Worm (Caenorhabditis elegans): ENCODE results near the gene cec-4.
A peak's percentile ranks its signal among the peaks of the same experiment; 100 is the strongest.

cec-4 gene

DNA sequence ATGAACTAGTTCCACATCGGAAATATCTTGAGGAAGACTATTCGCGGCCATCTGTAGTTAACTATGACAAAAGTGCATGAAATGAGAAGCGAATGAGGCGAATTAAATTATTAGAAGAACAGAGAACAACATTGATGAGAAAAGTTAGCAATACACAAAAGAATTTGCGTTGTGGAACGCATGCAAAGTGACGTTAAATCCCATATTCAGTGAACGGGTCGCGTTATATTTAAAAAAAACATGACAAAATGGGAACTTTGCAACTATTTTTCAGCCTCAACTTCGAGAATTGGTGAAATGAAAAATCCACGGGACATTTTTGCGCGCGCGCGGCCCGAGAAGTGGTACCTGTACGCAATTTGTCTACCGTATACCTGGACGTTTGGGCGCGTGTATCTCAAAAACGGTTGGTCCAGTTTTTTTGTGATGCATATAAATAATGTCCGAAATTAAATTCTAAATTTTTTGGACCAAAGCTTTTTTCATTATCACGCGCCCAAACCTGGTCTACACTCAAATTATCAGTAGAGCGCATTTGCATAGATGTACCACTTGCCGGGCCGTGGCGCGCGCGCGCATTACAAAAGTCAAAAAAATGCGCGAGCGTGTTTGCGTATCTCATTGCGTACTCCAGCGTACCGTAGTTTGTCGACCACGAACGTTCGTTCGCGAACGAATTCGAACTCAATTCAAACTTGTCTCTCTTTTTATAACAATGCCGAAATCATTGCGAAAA, 27.5 kb upstream of the cec-4 start, which contains the start of the genes cdd-2 and oef-1 (continued):
- TF ChIP-seq C17E4.6 (GFP tag; IDR thresholded peaks at IDR 0.05) (peak; percentile 78; the same call in 1 of the 2 replicates), somi-1 (GFP tag; optimal IDR thresholded peaks at IDR 0.05) (no peak), Y79H2A.3 (GFP tag; conservative IDR thresholded peaks at IDR 0.05) (peak; percentile 94), hlh-26 (GFP tag; conservative IDR thresholded peaks at IDR 0.05) (no peak), ztf-18 (tag; optimal IDR thresholded peaks at IDR 0.05) (peak; percentile 45), ztf-28 (GFP tag; IDR thresholded peaks at IDR 0.05) (peak; percentile 96), rcor-1 (GFP tag; IDR thresholded peaks at IDR 0.05) (peak; percentile 84), lag-1 (GFP tag; IDR thresholded peaks at IDR 0.05) (no peak), snpc-3.4 (tag; optimal IDR thresholded peaks at IDR 0.05) (peak; percentile 29)

ce11 chrIV:7549844-7550243, 25.7 kb upstream of the cec-4 start:
- TF ChIP-seq let-526 (GFP tag; IDR thresholded peaks at IDR 0.05) (peak; percentile 64; the same call in 1 of the 2 replicates), attf-5 (GFP tag; optimal IDR thresholded peaks at IDR 0.05) (peak; percentile 58), nhr-90 (tag; optimal IDR thresholded peaks at IDR 0.05) (peak; percentile 41), hmg-20 (GFP tag; IDR thresholded peaks at IDR 0.05) (no peak), lin-26 (GFP tag; IDR thresholded peaks at IDR 0.05) (peak; percentile 43), madf-10 (tag; optimal IDR thresholded peaks at IDR 0.05) (peak; percentile 18), let-607 (tag; optimal IDR thresholded peaks at IDR 0.05) (peak; percentile 89 to 96), bed-1 (GFP tag; IDR thresholded peaks at IDR 0.05) (no peak), ceh-27 (GFP tag; optimal IDR thresholded peaks at IDR 0.05) (peak; percentile 71), zfh-2 (GFP tag; conservative IDR thresholded peaks at IDR 0.05) (peak; percentile 68; the same call in 1 of the 2 replicates), madf-6 (GFP tag; IDR thresholded peaks at IDR 0.05) (peak; percentile 31; the same call in 1 of the 2 replicates), F39B2.1 (GFP tag; IDR thresholded peaks at IDR 0.05) (no peak), ets-4 (GFP tag; optimal IDR thresholded peaks at IDR 0.05) (peak; percentile 86), tbp1 (GFP tag; optimal IDR thresholded peaks at IDR 0.05) (peak; percentile 12), nhr-80 (tag; optimal IDR thresholded peaks at IDR 0.05) (peak; percentile 96), lin-54 (GFP tag; optimal IDR thresholded peaks at IDR 0.05) (peak; percentile 36), B0261.1 (tag; optimal IDR thresholded peaks at IDR 0.05) (no peak), cebp-1 (GFP tag; IDR thresholded peaks at IDR 0.05) (peak; percentile 33; the same call in 1 of the 2 replicates), cebp-1 (tag; optimal IDR thresholded peaks at IDR 0.05) (peak; percentile 16), ztf-18 (tag; optimal IDR thresholded peaks at IDR 0.05) (peak; percentile 55), mcd-1 (GFP tag; IDR thresholded peaks at IDR 0.05) (peak; percentile 57), nhr-120 (GFP tag; IDR thresholded peaks at IDR 0.05) (0 out of 2 replicates have a peak, but pooled peaks have one; percentile 32), dox-1 (GFP tag; IDR thresholded peaks at IDR 0.05) (peak; percentile 66), nfyb-1 (GFP tag; IDR thresholded peaks at IDR 0.05) (0 out of 2 replicates have a peak, but pooled peaks have one; percentile 25), ztf-3 (GFP tag; optimal IDR thresholded peaks at IDR 0.05) (no peak), rpc-1 (optimal IDR thresholded peaks at IDR 0.05) (no peak), rpc-1 (tag; optimal IDR thresholded peaks at IDR 0.05) (no peak)

- TF ChIP-seq let-526 (GFP tag; IDR thresholded peaks at IDR 0.05): no peak
- TF ChIP-seq nhr-90 (tag; optimal IDR thresholded peaks at IDR 0.05): no peak
- no peak for TF ChIP-seq cebp-1 (GFP tag; IDR thresholded peaks at IDR 0.05)
- TF ChIP-seq cebp-1 (tag; optimal IDR thresholded peaks at IDR 0.05): peak; percentile 42
- TF ChIP-seq Y67H2A.10 (GFP tag; conservative IDR thresholded peaks at IDR 0.05): no peak
- TF ChIP-seq F52B5.7 (tag; optimal IDR thresholded peaks at IDR 0.05): no peak
- TF ChIP-seq pha-4 (tag; optimal IDR thresholded peaks at IDR 0.05): no peak
- TF ChIP-seq egl-44 (GFP tag; IDR thresholded peaks at IDR 0.05): no peak
- TF ChIP-seq C17E4.6 (GFP tag; IDR thresholded peaks at IDR 0.05): no peak
- TF ChIP-seq snpc-3.4 (tag; optimal IDR thresholded peaks at IDR 0.05): no peak
- peak; percentile 26; the same call in 1 of the 2 replicates for TF ChIP-seq nfyb-1 (GFP tag; IDR thresholded peaks at IDR 0.05)
- no peak for TF ChIP-seq madf-8 (GFP tag; conservative IDR thresholded peaks at IDR 0.05)
- TF ChIP-seq ZK185.1 (tag; optimal IDR thresholded peaks at IDR 0.05; ENCODE audit: poor library complexity, severe bottlenecking): no peak
These were observed 25.1 kb upstream of the cec-4 start, which contains the start of gene pam-1 for ce11 chrIV:7550445-7550844. Gene pam-1, minus strand, starts transcription at chrIV:7550812.
